Fruit fly (Drosophila melanogaster): ENCODE results near the gene Nak.

DNA sequence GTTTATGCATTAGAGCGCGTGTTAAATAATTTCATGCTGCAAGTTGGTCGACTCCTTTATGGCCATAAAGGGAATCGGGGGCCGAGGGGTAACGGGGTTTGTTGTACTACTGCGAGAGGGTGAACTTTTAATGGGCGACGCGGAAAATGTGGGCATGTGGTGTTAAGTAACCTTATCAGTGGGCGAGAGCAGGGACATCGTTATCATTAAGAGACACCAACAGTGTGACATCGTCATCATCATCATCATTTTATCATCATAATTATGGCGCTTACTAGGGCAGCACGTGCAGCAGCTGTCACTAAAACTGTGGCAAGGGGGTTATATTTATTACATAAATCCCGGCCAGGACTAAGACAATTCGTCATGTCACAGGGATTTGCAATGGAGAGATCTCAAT is 43.2 kb downstream of the Nak start:
- TF ChIP-seq CG8478 (optimal IDR thresholded peaks at IDR 0.05): no peak
- TF ChIP-seq psq (optimal IDR thresholded peaks at IDR 0.05): no peak
- no peak for TF ChIP-seq EcR (GFP tag; optimal IDR thresholded peaks at IDR 0.05)
- TF ChIP-seq Dll (optimal IDR thresholded peaks at IDR 0.05): no peak

All from whole organism.